Worm (Caenorhabditis elegans) whole organism, L4/young adult: ENCODE data around the gene math-39.

Experiments used
- dao-5 ChIP-seq: sonication (generic microtip); optimal IDR thresholded peaks from 2 replicates; lab custom pipeline; 2016; ENCODE audit warnings: missing genotype, missing genetic modification characterization, moderate library complexity, missing compliant biosample characterization
- him-1 ChIP-seq: sonication (generic microtip); optimal IDR thresholded peaks from 2 replicates; lab custom pipeline; 2016; ENCODE audit warnings: missing genotype, missing genetic modification reagents, missing genetic modification characterization, missing compliant biosample characterization

- no peak for TF ChIP-seq dao-5
- no peak for TF ChIP-seq him-1 (tag; lab: Kevin White, UChicago)
Measured at ce11 chrII:1850840-1851294, 18.7 kb downstream of the math-39 start, which contains the start of gene C52E2.3.
